Fruit fly (Drosophila melanogaster) whole organism, prepupa: ENCODE results near the gene numb.
A peak's percentile ranks its signal among the peaks of the same experiment; 100 is the strongest.

Experiments
- Blimp-1 ChIP-seq: fragments of 200-800 bp; sonication (Bioruptor generic); optimal IDR thresholded peaks from 3 replicates; lab custom pipeline; 2017; ENCODE audit warnings: missing biosample characterization, missing genetic modification characterization, mild to moderate bottlenecking, moderate library complexity, missing genetic modification reagents
- CG10631 ChIP-seq: fragments of 200-800 bp; sonication (Bioruptor generic); optimal IDR thresholded peaks from 2 replicates; lab custom pipeline; 2016; ENCODE audit warnings: missing biosample characterization, missing genetic modification characterization
- CG11762 ChIP-seq: fragments of 200-800 bp; sonication (Bioruptor generic); optimal IDR thresholded peaks from 3 replicates; lab custom pipeline; 2016; ENCODE audit warnings: missing biosample characterization, missing genetic modification characterization; ENCODE audit not compliant: insufficient read depth
- CG11902 ChIP-seq: fragments of 200-800 bp; sonication (Bioruptor generic); optimal IDR thresholded peaks from 3 replicates; lab custom pipeline; 2016; ENCODE audit warnings: missing biosample characterization, missing genetic modification characterization
- CG15336 ChIP-seq: fragments of 200-800 bp; sonication (Bioruptor generic); IDR thresholded peaks from 2 replicates; pipeline ENCODE4 v1.3.6; 2022; ENCODE audit warnings: missing biosample characterization, missing genetic modification characterization
- CG3032 ChIP-seq: fragments of 200-800 bp; optimal IDR thresholded peaks from 2 replicates; lab custom pipeline; 2019; ENCODE audit warnings: missing biosample characterization, mild to moderate bottlenecking, missing genetic modification characterization, moderate library complexity
- CG31627 ChIP-seq: fragments of 200-800 bp; sonication (Bioruptor generic); optimal IDR thresholded peaks from 3 replicates; lab custom pipeline; 2016; ENCODE audit warnings: missing biosample characterization, missing genetic modification characterization
- CG34406 ChIP-seq: fragments of 200-800 bp; sonication (Bioruptor generic); optimal IDR thresholded peaks from 3 replicates; lab custom pipeline; 2016; ENCODE audit warnings: missing biosample characterization, missing genetic modification characterization
- CG3919 ChIP-seq: fragments of 200-800 bp; sonication (Bioruptor generic); optimal IDR thresholded peaks from 3 replicates; lab custom pipeline; 2016; ENCODE audit warnings: missing biosample characterization, missing genetic modification characterization
- CG4318 ChIP-seq: fragments of 200-800 bp; sonication (Bioruptor generic); optimal IDR thresholded peaks from 3 replicates; lab custom pipeline; 2017; ENCODE audit warnings: missing biosample characterization, mild to moderate bottlenecking, missing genetic modification characterization
- CG6276 ChIP-seq: fragments of 200-800 bp; sonication (Bioruptor generic); optimal IDR thresholded peaks from 2 replicates; lab custom pipeline; 2017; ENCODE audit warnings: missing biosample characterization, mild to moderate bottlenecking, missing genetic modification characterization
- CG6854 ChIP-seq: fragments of 200-800 bp; sonication (Bioruptor generic); optimal IDR thresholded peaks from 2 replicates; lab custom pipeline; 2017; ENCODE audit warnings: missing biosample characterization, mild to moderate bottlenecking, missing genetic modification characterization
- CG7368 ChIP-seq: fragments of 200-800 bp; sonication (Bioruptor generic); optimal IDR thresholded peaks from 3 replicates; lab custom pipeline; 2016; ENCODE audit warnings: missing biosample characterization, missing genetic modification characterization
- CG8119 ChIP-seq: fragments of 200-800 bp; sonication (Bioruptor generic); IDR thresholded peaks from 3 replicates; pipeline ENCODE4 v1.3.6; 2022; ENCODE audit warnings: missing biosample characterization, missing genetic modification characterization
- CG8319 ChIP-seq: fragments of 200-800 bp; sonication (Bioruptor generic); optimal IDR thresholded peaks from 3 replicates; lab custom pipeline; 2016; ENCODE audit warnings: missing biosample characterization, missing genetic modification characterization
- CG8632 ChIP-seq: fragments of 200-800 bp; sonication (Bioruptor generic); optimal IDR thresholded peaks from 3 replicates; lab custom pipeline; 2016; ENCODE audit warnings: missing biosample characterization, missing genetic modification characterization
- Eip78C ChIP-seq: fragments of 200-800 bp; sonication (Bioruptor generic); peaks from one replicate; lab custom pipeline; 2016; ENCODE audit warnings: missing biosample characterization, missing genetic modification characterization
- Ets96B ChIP-seq: fragments of 200-800 bp; optimal IDR thresholded peaks from 2 replicates; lab custom pipeline; 2019; ENCODE audit warnings: missing biosample characterization, mild to moderate bottlenecking, missing genetic modification characterization, moderate library complexity
- Hr39 ChIP-seq: fragments of 200-800 bp; sonication (Bioruptor generic); optimal IDR thresholded peaks from 2 replicates; lab custom pipeline; 2016; ENCODE audit warnings: missing biosample characterization, missing genetic modification characterization
- Lpt ChIP-seq: fragments of 200-800 bp; sonication (Bioruptor generic); optimal IDR thresholded peaks from 3 replicates; lab custom pipeline; 2016; ENCODE audit warnings: missing biosample characterization, missing genetic modification characterization
- Met ChIP-seq: fragments of 200-800 bp; sonication (Bioruptor generic); optimal IDR thresholded peaks from 3 replicates; lab custom pipeline; 2016; ENCODE audit warnings: missing biosample characterization, missing genetic modification characterization
- OdsH ChIP-seq: fragments of 200-800 bp; sonication (Bioruptor generic); optimal IDR thresholded peaks from 3 replicates; lab custom pipeline; 2016; ENCODE audit warnings: missing biosample characterization, missing genetic modification characterization
- Smox ChIP-seq: fragments of 200-800 bp; sonication (Bioruptor generic); optimal IDR thresholded peaks from 3 replicates; lab custom pipeline; 2016; ENCODE audit warnings: missing biosample characterization, missing genetic modification characterization
- Sox102F ChIP-seq: fragments of 200-800 bp; sonication (Bioruptor generic); optimal IDR thresholded peaks from 2 replicates; lab custom pipeline; 2016; ENCODE audit warnings: missing biosample characterization, mild to moderate bottlenecking, missing genetic modification characterization
- Sox14 ChIP-seq: fragments of 200-800 bp; sonication (Bioruptor generic); optimal IDR thresholded peaks from 3 replicates; lab custom pipeline; 2016; ENCODE audit warnings: missing biosample characterization, missing genetic modification characterization
- achi ChIP-seq: fragments of 200-800 bp; sonication (Bioruptor generic); optimal IDR thresholded peaks from 3 replicates; lab custom pipeline; 2016; ENCODE audit warnings: missing biosample characterization, missing genetic modification characterization
- cyc ChIP-seq: fragments of 200-800 bp; sonication (Bioruptor generic); optimal IDR thresholded peaks from 3 replicates; lab custom pipeline; 2016; ENCODE audit warnings: missing biosample characterization, missing genetic modification characterization
- dac ChIP-seq: fragments of 200-800 bp; sonication (Bioruptor generic); optimal IDR thresholded peaks from 2 replicates; lab custom pipeline; 2017; ENCODE audit warnings: missing biosample characterization, mild to moderate bottlenecking, missing genetic modification characterization
- dsx ChIP-seq: fragments of 200-800 bp; optimal IDR thresholded peaks from 3 replicates; lab custom pipeline; 2019; ENCODE audit warnings: missing biosample characterization, mild to moderate bottlenecking, missing genetic modification characterization, moderate library complexity; ENCODE audit not compliant: poor library complexity, severe bottlenecking
- eg ChIP-seq: fragments of 200-800 bp; sonication (Bioruptor generic); IDR thresholded peaks from 3 replicates; pipeline ENCODE4 v1.3.6; 2022; ENCODE audit warnings: missing biosample characterization, missing genetic modification characterization
- esn ChIP-seq: fragments of 200-800 bp; sonication (Bioruptor generic); optimal IDR thresholded peaks from 2 replicates; lab custom pipeline; 2016; ENCODE audit warnings: missing biosample characterization, mild to moderate bottlenecking, missing genetic modification characterization, moderate library complexity
- fd85E ChIP-seq: fragments of 200-800 bp; sonication (Bioruptor generic); optimal IDR thresholded peaks from 3 replicates; lab custom pipeline; 2016; ENCODE audit warnings: missing biosample characterization, missing genetic modification characterization
- lz ChIP-seq: fragments of 200-800 bp; sonication (Bioruptor generic); optimal IDR thresholded peaks from 3 replicates; lab custom pipeline; 2016; ENCODE audit warnings: missing biosample characterization, missing genetic modification characterization
- net ChIP-seq: fragments of 200-800 bp; sonication (Bioruptor generic); optimal IDR thresholded peaks from 3 replicates; lab custom pipeline; 2016; ENCODE audit warnings: missing biosample characterization, missing genetic modification characterization
- ss ChIP-seq, 2 experiments: fragments of 200-800 bp; sonication (Bioruptor generic); optimal IDR thresholded peaks; 2 replicates in 1 of 2; 3 replicates in 1 of 2; lab custom pipeline; 2017 to 2018; ENCODE audit warnings: mild to moderate bottlenecking in 2 of 2, missing biosample characterization in 2 of 2, missing genetic modification characterization in 2 of 2, moderate library complexity in 1 of 2
- svp ChIP-seq: fragments of 200-800 bp; sonication (Bioruptor generic); peaks from one replicate; lab custom pipeline; 2016; ENCODE audit warnings: missing biosample characterization, missing genetic modification characterization

numb gene

DNA sequence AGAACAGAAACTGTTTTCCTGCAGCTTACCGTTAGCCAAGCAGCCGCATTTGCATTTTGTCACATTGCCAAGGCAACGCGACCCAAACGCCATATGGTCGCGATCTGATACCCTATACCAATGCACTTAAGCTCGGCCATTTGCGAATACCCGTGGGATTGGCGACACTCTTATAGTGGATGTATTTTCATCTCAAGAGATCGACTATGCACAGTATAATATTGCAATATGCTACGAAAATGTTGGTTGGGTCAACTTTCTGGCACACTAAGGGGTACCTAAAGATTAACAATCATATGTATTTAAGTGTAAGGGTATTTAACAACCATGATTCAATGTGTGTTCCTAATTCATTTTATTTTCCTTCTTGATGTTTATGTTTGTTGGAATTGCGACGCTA lies 958 bp downstream of the numb start (continued):
- peak; percentile 74 for TF ChIP-seq Hr39 (GFP tag; lab: Kevin White, UChicago)
- peak; percentile 24 for TF ChIP-seq CG7368 (GFP tag; lab: Kevin White, UChicago)
- TF ChIP-seq achi (GFP tag; lab: Kevin White, UChicago), result peak; percentile 47
- TF ChIP-seq Smox, result peak; percentile 76
- TF ChIP-seq CG11902 (GFP tag; lab: Kevin White, UChicago), result peak; percentile 37
- peak; percentile 79 for TF ChIP-seq CG31627 (GFP tag; lab: Kevin White, UChicago)
- TF ChIP-seq cyc, result peak; percentile 60
- TF ChIP-seq Lpt (GFP tag; lab: Kevin White, UChicago), result no peak

- TF ChIP-seq eg (GFP tag; lab: Robert Waterston, UW), result no peak
- no peak for TF ChIP-seq Blimp-1 (GFP tag; lab: Kevin White, UChicago)
- no peak for TF ChIP-seq net
- no peak for TF ChIP-seq CG11762
- no peak for TF ChIP-seq svp (GFP tag; lab: Kevin White, UChicago)
- TF ChIP-seq lz, result no peak
These were observed 3.4 kb downstream of the numb start, which contains the start of gene CG33723 for dm6 chr2L:9440640-9441039. CG33723 (minus strand) TSS chr2L:9440740.

DNA sequence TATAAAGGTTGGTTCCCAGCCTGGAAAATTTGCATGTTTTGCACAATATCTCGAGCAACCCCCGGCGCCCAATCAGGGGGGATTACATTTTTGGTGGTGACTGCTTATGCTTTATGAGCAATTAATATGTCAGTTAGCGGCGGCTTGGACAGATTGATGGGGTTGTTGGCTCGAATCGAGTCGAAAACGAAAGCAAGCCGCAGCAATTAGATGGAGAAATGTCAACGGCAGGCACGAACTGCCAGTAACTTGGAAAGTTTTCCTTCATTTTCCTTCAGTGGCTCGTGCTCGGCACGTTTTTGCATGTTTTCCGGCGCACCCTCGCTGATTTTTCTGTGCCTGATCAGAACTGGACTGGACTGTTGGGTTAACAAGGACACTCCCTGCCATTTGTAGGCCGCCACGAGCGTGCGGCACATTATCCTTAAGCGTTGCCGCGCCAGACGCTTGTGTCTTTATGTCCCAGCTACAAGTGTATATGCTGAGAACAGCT lies 5.6 kb downstream of the numb start:
- TF ChIP-seq Smox, result no peak
- no peak for TF ChIP-seq Ets96B (tag; lab: Kevin White, UChicago)
- no peak for TF ChIP-seq CG34406 (GFP tag; lab: Kevin White, UChicago)
- no peak for TF ChIP-seq CG8319 (GFP tag; lab: Kevin White, UChicago)
- no peak for TF ChIP-seq CG3919 (GFP tag; lab: Kevin White, UChicago)
- no peak for TF ChIP-seq CG4318
- no peak for TF ChIP-seq CG8119 (GFP tag; lab: Robert Waterston, UW)
- no peak for TF ChIP-seq Sox102F (GFP tag; lab: Kevin White, UChicago)
- TF ChIP-seq CG6854 (GFP tag; lab: Kevin White, UChicago), result no peak
- no peak for TF ChIP-seq CG7368 (GFP tag; lab: Kevin White, UChicago)

DNA sequence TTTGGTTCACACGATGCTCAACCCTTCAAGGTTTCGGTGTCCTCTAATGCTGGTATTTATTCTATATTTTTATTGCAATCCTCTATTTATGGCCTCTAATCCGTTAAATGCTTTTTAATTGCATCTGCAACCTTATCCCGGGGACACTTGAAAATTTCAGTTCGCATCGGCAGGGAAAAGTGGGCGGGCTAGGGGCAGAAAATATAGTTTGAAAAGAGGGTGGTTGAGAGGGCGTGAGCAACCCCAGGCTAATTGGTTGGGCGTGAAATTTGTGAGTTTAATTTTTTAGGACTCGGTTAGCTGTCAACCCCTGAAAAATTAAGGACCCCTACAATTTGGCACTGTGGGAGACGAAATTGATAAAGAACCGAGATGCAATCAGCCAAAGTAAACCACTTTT lies 8.5 kb downstream of the numb start:
- no peak for TF ChIP-seq OdsH (GFP tag; lab: Kevin White, UChicago)
- TF ChIP-seq CG6854 (GFP tag; lab: Kevin White, UChicago), result no peak
- TF ChIP-seq CG3032 (tag; lab: Kevin White, UChicago), result no peak
- TF ChIP-seq Met (GFP tag; lab: Kevin White, UChicago), result no peak
- no peak for TF ChIP-seq CG8632
- TF ChIP-seq esn, result no peak
- no peak for TF ChIP-seq CG6276 (GFP tag; lab: Kevin White, UChicago)
- TF ChIP-seq ss (GFP tag; optimal IDR thresholded peaks at IDR 0.05; lab: Kevin White, UChicago), result no peak
- no peak for TF ChIP-seq fd85E (GFP tag; lab: Kevin White, UChicago)
- TF ChIP-seq Smox, result no peak
- no peak for TF ChIP-seq CG15336 (GFP tag; lab: Robert Waterston, UW)
- no peak for TF ChIP-seq dac
- TF ChIP-seq svp (GFP tag; lab: Kevin White, UChicago), result no peak
- no peak for TF ChIP-seq CG10631 (GFP tag; lab: Kevin White, UChicago)
- TF ChIP-seq Sox14 (GFP tag; lab: Kevin White, UChicago), result no peak

DNA sequence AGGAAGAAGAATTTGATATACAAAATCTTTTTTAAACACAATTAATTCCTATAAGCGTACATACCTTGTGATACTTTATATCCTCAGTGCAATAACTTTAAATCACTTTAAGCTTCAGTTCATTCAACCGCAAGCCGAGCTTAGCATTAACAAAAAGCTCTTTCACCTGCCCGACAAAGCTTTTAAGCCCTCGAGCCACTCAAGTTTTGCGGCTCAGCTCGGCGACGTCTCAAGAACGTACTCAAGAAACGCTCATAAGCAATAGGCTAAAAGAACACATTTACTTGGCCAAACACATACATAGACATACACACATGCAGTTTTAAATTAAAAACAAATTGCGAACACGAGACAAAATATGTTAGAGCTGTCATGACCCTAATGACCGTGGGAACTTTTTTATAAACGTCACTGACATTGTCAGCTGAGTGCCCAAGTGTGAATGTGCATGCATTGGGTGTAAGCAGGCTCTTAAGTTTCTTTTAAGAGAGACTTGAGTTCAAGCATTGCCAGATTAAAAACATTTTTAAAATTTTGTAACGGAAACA lies 9.2 kb downstream of the numb start:
- TF ChIP-seq svp (GFP tag; lab: Kevin White, UChicago), result no peak
- TF ChIP-seq CG34406 (GFP tag; lab: Kevin White, UChicago), result no peak
- TF ChIP-seq dsx, result peak; percentile 26
- TF ChIP-seq Eip78C, result peak; percentile 42
